Worm (Caenorhabditis elegans): ENCODE results near the gene nhr-227.
"Not testable (repeated sequence)": the region's sequence is repeated elsewhere in the genome, so short reads cannot be mapped to it uniquely, and the experiment has no call there.

nhr-227 gene

DNA sequence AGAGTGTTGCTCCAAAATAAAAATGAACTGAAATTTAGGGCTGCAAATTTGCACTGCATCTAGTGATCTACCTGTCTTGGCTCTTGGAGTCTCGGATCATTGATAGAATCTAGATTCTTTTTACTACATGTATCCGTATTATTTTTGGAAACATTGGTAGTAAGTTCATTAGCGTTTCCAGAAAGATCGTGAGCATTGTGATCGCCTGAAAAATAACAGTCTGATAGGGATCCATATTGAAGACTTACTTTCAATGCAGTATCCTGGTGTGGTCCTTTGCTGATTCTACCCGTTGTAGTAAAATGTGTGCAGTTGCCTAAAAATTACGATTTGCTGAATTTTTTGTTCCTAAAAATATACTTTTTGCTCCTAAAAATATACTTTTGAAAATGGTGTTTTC is 21.2 kb downstream of the nhr-227 start:
- TF ChIP-seq fos-1 (tag; optimal IDR thresholded peaks at IDR 0.05): no peak
- no peak for TF ChIP-seq tlp-1 (tag; optimal IDR thresholded peaks at IDR 0.05)
- no peak for TF ChIP-seq irx-1 (tag; optimal IDR thresholded peaks at IDR 0.05)
- TF ChIP-seq efl-1 (optimal IDR thresholded peaks at IDR 0.05): no peak
- peak in 1 of 2 experiments; percentile 91 for TF ChIP-seq efl-1 (GFP tag; optimal IDR thresholded peaks at IDR 0.05 in 1 of 2)
- no peak for TF ChIP-seq blmp-1 (tag; optimal IDR thresholded peaks at IDR 0.05)

- TF ChIP-seq zag-1 (tag; optimal IDR thresholded peaks at IDR 0.05) (no peak), elt-2 (tag; optimal IDR thresholded peaks at IDR 0.05) (peak; percentile 29)
These were observed 23.0 kb downstream of the nhr-227 start for ce11 chrV:2308246-2308645.

- TF ChIP-seq ztf-11 (tag; optimal IDR thresholded peaks at IDR 0.05); dsc-1 (tag; optimal IDR thresholded peaks at IDR 0.05); ceh-63 (GFP tag; optimal IDR thresholded peaks at IDR 0.05): not testable (repeated sequence)
These were observed 35.8 kb downstream of the nhr-227 start, which contains the start of gene Y19D10B.6 for ce11 chrV:2321001-2321400. Gene Y19D10B.6, minus strand, starts transcription at chrV:2321101.

- TF ChIP-seq ceh-88 (GFP tag; IDR thresholded peaks at IDR 0.05); isw-1 (GFP tag; IDR thresholded peaks at IDR 0.05); nhr-76 (tag; optimal IDR thresholded peaks at IDR 0.05): not testable (repeated sequence)
These were observed 37.2 kb downstream of the nhr-227 start, which contains the start of gene pud-1.2 for ce11 chrV:2322466-2322865. Gene pud-1.2, minus strand, starts transcription at chrV:2322566.

DNA sequence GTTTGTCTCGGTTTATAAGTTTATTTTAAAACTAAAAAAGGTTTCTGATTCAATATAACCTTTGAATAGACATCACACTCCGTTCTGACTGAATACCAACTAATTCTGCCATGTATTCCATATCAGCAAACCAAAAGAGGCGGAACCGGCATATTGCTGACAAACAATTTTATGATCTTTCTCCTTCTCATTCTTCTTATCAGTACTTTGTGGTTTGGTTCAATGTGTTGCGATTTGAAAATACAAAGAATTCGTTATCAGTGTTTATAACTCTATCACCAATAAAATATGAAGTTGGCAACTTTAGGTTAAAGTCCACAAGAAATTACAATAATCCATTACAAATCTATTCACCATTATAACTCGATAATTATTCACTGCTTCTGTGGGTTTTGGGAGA is 39.0 kb downstream of the nhr-227 start:
- TF ChIP-seq zip-4 (GFP tag; optimal IDR thresholded peaks at IDR 0.05): no peak
- TF ChIP-seq jun-1 (tag; optimal IDR thresholded peaks at IDR 0.05): peak; percentile 48
- no peak for TF ChIP-seq unc-130 (tag; optimal IDR thresholded peaks at IDR 0.05)
- TF ChIP-seq nhr-71 (tag; optimal IDR thresholded peaks at IDR 0.05): peak; percentile 59
- peak in 1 of 2 experiments; percentile 14 for TF ChIP-seq lin-35 (GFP tag; optimal IDR thresholded peaks at IDR 0.05)
- TF ChIP-seq pqm-1 (tag; optimal IDR thresholded peaks at IDR 0.05): peak; percentile 72
- peak; percentile 99 for TF ChIP-seq elt-2 (tag; optimal IDR thresholded peaks at IDR 0.05)
- TF ChIP-seq efl-1 (optimal IDR thresholded peaks at IDR 0.05): no peak
- peak in 1 of 2 experiments; percentile 7 for TF ChIP-seq efl-1 (GFP tag; optimal IDR thresholded peaks at IDR 0.05 in 1 of 2)
- no peak for TF ChIP-seq tlp-1 (tag; optimal IDR thresholded peaks at IDR 0.05)
- TF ChIP-seq pag-3 (tag; optimal IDR thresholded peaks at IDR 0.05; ENCODE audit: borderline replicate concordance, insufficient read depth): no peak
- TF ChIP-seq lin-39 (tag; optimal IDR thresholded peaks at IDR 0.05): no peak
- no peak for TF ChIP-seq C04F5.9 (tag; optimal IDR thresholded peaks at IDR 0.05)

DNA sequence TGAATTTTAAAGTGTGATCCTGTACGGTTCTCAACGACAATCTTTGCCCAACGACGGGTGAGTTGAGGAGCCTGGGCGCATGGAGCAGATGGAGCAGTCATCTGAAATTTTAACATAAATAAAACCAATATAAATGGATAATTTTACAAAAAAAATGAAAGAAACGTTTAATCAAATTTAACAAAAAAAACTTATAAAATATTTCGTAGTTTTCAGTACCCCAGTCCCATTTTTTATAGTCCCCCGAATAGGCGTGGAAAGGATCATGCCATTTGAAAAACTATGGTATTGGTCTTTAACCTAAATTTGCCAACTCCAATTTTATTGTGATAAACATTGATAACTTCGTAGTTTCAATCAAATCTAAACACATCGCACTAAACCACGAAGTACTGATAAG is 39.8 kb downstream of the nhr-227 start, which contains the start of gene pud-3:
pud-3 (minus strand) TSS at position 101 of the 400 bp plus-strand sequence.
- TF ChIP-seq hlh-17 (GFP tag; optimal IDR thresholded peaks at IDR 0.05; ENCODE audit: borderline replicate concordance): no peak
- no peak for TF ChIP-seq nhr-28 (tag; optimal IDR thresholded peaks at IDR 0.05)
- TF ChIP-seq vab-15 (tag; optimal IDR thresholded peaks at IDR 0.05): no peak
- TF ChIP-seq lin-13 (GFP tag; optimal IDR thresholded peaks at IDR 0.05): no peak
- no peak for TF ChIP-seq ceh-8 (GFP tag; optimal IDR thresholded peaks at IDR 0.05)
- no peak for TF ChIP-seq C34B4.2 (tag; optimal IDR thresholded peaks at IDR 0.05)
- no peak for TF ChIP-seq efl-1 (optimal IDR thresholded peaks at IDR 0.05)
- TF ChIP-seq efl-1 (GFP tag; optimal IDR thresholded peaks at IDR 0.05 in 1 of 2): no peak
- no peak for TF ChIP-seq mdl-1 (tag; optimal IDR thresholded peaks at IDR 0.05)
- TF ChIP-seq irx-1 (tag; optimal IDR thresholded peaks at IDR 0.05): no peak
- no peak for TF ChIP-seq efl-3 (GFP tag; optimal IDR thresholded peaks at IDR 0.05)
- no peak for TF ChIP-seq mep-1 (tag; optimal IDR thresholded peaks at IDR 0.05)

Data from whole organism, L1 larva.